Fruit fly (Drosophila melanogaster): ENCODE data around the gene Rh6.

The Rh6 gene

dm6 chr3R:15467991-15468764 is 14.8 kb upstream of the Rh6 start:
- no peak for TF ChIP-seq bab1 (GFP tag; optimal IDR thresholded peaks at IDR 0.05)
- TF ChIP-seq kay (GFP tag; ENCODE audit: borderline replicate concordance): peak; percentile 48

- TF ChIP-seq Clk (GFP tag; optimal IDR thresholded peaks at IDR 0.05): no peak
- TF ChIP-seq tj (GFP tag; optimal IDR thresholded peaks at IDR 0.05): no peak
- TF ChIP-seq CG33017 (tag; optimal IDR thresholded peaks at IDR 0.05): no peak
- TF ChIP-seq CG1620 (GFP tag; optimal IDR thresholded peaks at IDR 0.05): no peak
- no peak for TF ChIP-seq kay (GFP tag; ENCODE audit: borderline replicate concordance)
- TF ChIP-seq toe (GFP tag; optimal IDR thresholded peaks at IDR 0.05): no peak
- no peak for TF ChIP-seq Mnt (GFP tag; optimal IDR thresholded peaks at IDR 0.05)
- no peak for TF ChIP-seq CG7045 (GFP tag; optimal IDR thresholded peaks at IDR 0.05)
- no peak for TF ChIP-seq ovo (GFP tag; optimal IDR thresholded peaks at IDR 0.05)
- no peak for TF ChIP-seq CG14711 (tag; optimal IDR thresholded peaks at IDR 0.05)
- no peak for TF ChIP-seq cnc (optimal IDR thresholded peaks at IDR 0.05)
- TF ChIP-seq CG7101 (tag; optimal IDR thresholded peaks at IDR 0.05): no peak
- TF ChIP-seq CG12768 (GFP tag; optimal IDR thresholded peaks at IDR 0.05): no peak
- TF ChIP-seq bab1 (GFP tag; optimal IDR thresholded peaks at IDR 0.05): no peak
- TF ChIP-seq CG11617 (GFP tag; optimal IDR thresholded peaks at IDR 0.05): no peak
- TF ChIP-seq Crg-1 (GFP tag; optimal IDR thresholded peaks at IDR 0.05): no peak
- TF ChIP-seq Hr96 (GFP tag; optimal IDR thresholded peaks at IDR 0.05): no peak
Measured at dm6 chr3R:15471742-15472141, 11.2 kb upstream of the Rh6 start.

- TF ChIP-seq ovo (GFP tag; optimal IDR thresholded peaks at IDR 0.05) (no peak), CG14711 (tag; optimal IDR thresholded peaks at IDR 0.05) (no peak), toe (GFP tag; optimal IDR thresholded peaks at IDR 0.05) (no peak), CG11617 (GFP tag; optimal IDR thresholded peaks at IDR 0.05) (peak; percentile 12), CG5204 (GFP tag; optimal IDR thresholded peaks at IDR 0.05) (no peak), Crg-1 (GFP tag; optimal IDR thresholded peaks at IDR 0.05) (no peak), CG7045 (GFP tag; optimal IDR thresholded peaks at IDR 0.05) (no peak), bab1 (GFP tag; optimal IDR thresholded peaks at IDR 0.05) (peak; percentile 76), tj (GFP tag; optimal IDR thresholded peaks at IDR 0.05) (peak; percentile 69), CG33017 (tag; optimal IDR thresholded peaks at IDR 0.05) (no peak), Hr96 (GFP tag; optimal IDR thresholded peaks at IDR 0.05) (no peak), Clk (GFP tag; optimal IDR thresholded peaks at IDR 0.05) (no peak), CG7101 (tag; optimal IDR thresholded peaks at IDR 0.05) (no peak), CG1620 (GFP tag; optimal IDR thresholded peaks at IDR 0.05) (no peak), kay (GFP tag; ENCODE audit: borderline replicate concordance) (peak; percentile 50), Mnt (GFP tag; optimal IDR thresholded peaks at IDR 0.05) (no peak), CG12768 (GFP tag; optimal IDR thresholded peaks at IDR 0.05) (no peak), cnc (optimal IDR thresholded peaks at IDR 0.05) (no peak), pad (GFP tag; optimal IDR thresholded peaks at IDR 0.05) (no peak)
Measured at dm6 chr3R:15472753-15473212, 10.2 kb upstream of the Rh6 start.

dm6 chr3R:15473360-15473938 is 9.5 kb upstream of the Rh6 start:
- no peak for TF ChIP-seq Clk (GFP tag; optimal IDR thresholded peaks at IDR 0.05)
- no peak for TF ChIP-seq CG12768 (GFP tag; optimal IDR thresholded peaks at IDR 0.05)
- no peak for TF ChIP-seq CG14711 (tag; optimal IDR thresholded peaks at IDR 0.05)
- no peak for TF ChIP-seq Crg-1 (GFP tag; optimal IDR thresholded peaks at IDR 0.05)

dm6 chr3R:15474820-15475219 is 8.1 kb upstream of the Rh6 start:
- TF ChIP-seq Mnt (GFP tag; optimal IDR thresholded peaks at IDR 0.05) (no peak), CG1620 (GFP tag; optimal IDR thresholded peaks at IDR 0.05) (no peak), tj (GFP tag; optimal IDR thresholded peaks at IDR 0.05) (no peak), cic (GFP tag; optimal IDR thresholded peaks at IDR 0.05) (no peak), CG7045 (GFP tag; optimal IDR thresholded peaks at IDR 0.05) (no peak), kay (GFP tag; ENCODE audit: borderline replicate concordance) (no peak), cnc (optimal IDR thresholded peaks at IDR 0.05) (no peak), CG5204 (GFP tag; optimal IDR thresholded peaks at IDR 0.05) (no peak), pad (GFP tag; optimal IDR thresholded peaks at IDR 0.05) (no peak), Crg-1 (GFP tag; optimal IDR thresholded peaks at IDR 0.05) (no peak), ovo (GFP tag; optimal IDR thresholded peaks at IDR 0.05) (no peak), CG14711 (tag; optimal IDR thresholded peaks at IDR 0.05) (no peak), CG12768 (GFP tag; optimal IDR thresholded peaks at IDR 0.05) (no peak)

- peak; percentile 33 for TF ChIP-seq tj (GFP tag; optimal IDR thresholded peaks at IDR 0.05)
- TF ChIP-seq CG11617 (GFP tag; optimal IDR thresholded peaks at IDR 0.05): no peak
Measured at dm6 chr3R:15475973-15476692, 6.8 kb upstream of the Rh6 start, which contains the start of gene AdamTS-A. Gene AdamTS-A, minus strand, starts transcription at chr3R:15476193.
